Worm (Caenorhabditis elegans) whole organism, young adult: ENCODE measurements around the gene F47B8.13.
A peak's percentile ranks its signal among the peaks of the same experiment; 100 is the strongest.

Experiments used
- C06A6.2 ChIP-seq: fragments of 200-800 bp; sonication (Bioruptor generic); conservative IDR thresholded peaks from 2 replicates; pipeline ENCODE4 v1.3.6; 2022; ENCODE audit warnings: missing genetic modification characterization, missing compliant biosample characterization
- F22D6.2 ChIP-seq: sonication (generic microtip); optimal IDR thresholded peaks from 2 replicates; lab custom pipeline; 2016; ENCODE audit warnings: mild to moderate bottlenecking, missing genetic modification characterization, missing compliant biosample characterization
- F23B12.7 ChIP-seq: sonication (generic microtip); optimal IDR thresholded peaks from 2 replicates; lab custom pipeline; 2017; ENCODE audit warnings: missing genetic modification characterization, mild to moderate bottlenecking, missing compliant biosample characterization, antibody characterized with exemption, moderate library complexity; ENCODE audit not compliant: insufficient read depth
- F37B4.10 ChIP-seq: fragments of 200-800 bp; sonication (Bioruptor generic); IDR thresholded peaks from 2 replicates; pipeline ENCODE4 v1.3.6; 2022; ENCODE audit warnings: missing genetic modification characterization, missing compliant biosample characterization
- F52B5.7 ChIP-seq: sonication (generic microtip); optimal IDR thresholded peaks from 2 replicates; lab custom pipeline; 2016; ENCODE audit warnings: mild to moderate bottlenecking, missing genetic modification characterization, missing compliant biosample characterization
- F57C9.4 ChIP-seq: sonication (generic microtip); optimal IDR thresholded peaks from 2 replicates; lab custom pipeline; 2017; ENCODE audit warnings: mild to moderate bottlenecking, missing genetic modification characterization, missing compliant biosample characterization
- K11D2.4 ChIP-seq: fragments of 200-800 bp; sonication (Bioruptor generic); IDR thresholded peaks from 2 replicates; pipeline ENCODE4 v1.3.6; 2022; ENCODE audit warnings: missing genetic modification reagents, missing genetic modification characterization, missing compliant biosample characterization
- K12H6.12 ChIP-seq: fragments of 200-800 bp; sonication (Bioruptor generic); optimal IDR thresholded peaks from 2 replicates; lab custom pipeline; 2018; ENCODE audit warnings: mild to moderate bottlenecking, missing genetic modification characterization, missing compliant biosample characterization
- T26A5.8 ChIP-seq: sonication (generic microtip); optimal IDR thresholded peaks from 2 replicates; lab custom pipeline; 2016; ENCODE audit warnings: missing genetic modification characterization, missing compliant biosample characterization
- ZK185.1 ChIP-seq: sonication (generic microtip); optimal IDR thresholded peaks from 2 replicates; lab custom pipeline; 2016; ENCODE audit warnings: mild to moderate bottlenecking, missing genetic modification characterization, missing compliant biosample characterization; ENCODE audit not compliant: poor library complexity, severe bottlenecking
- aptf-3 ChIP-seq: fragments of 200-800 bp; sonication (Bioruptor generic); IDR thresholded peaks from 2 replicates; pipeline ENCODE4 v1.3.6; 2022; ENCODE audit warnings: missing genetic modification characterization, missing compliant biosample characterization
- attf-5 ChIP-seq: fragments of 200-800 bp; sonication (Bioruptor generic); optimal IDR thresholded peaks from 2 replicates; lab custom pipeline; 2018; ENCODE audit warnings: mild to moderate bottlenecking, missing genetic modification characterization, missing compliant biosample characterization
- bed-1 ChIP-seq: fragments of 200-800 bp; sonication (Bioruptor generic); IDR thresholded peaks from 2 replicates; pipeline ENCODE4 v1.3.6; 2022; ENCODE audit warnings: missing genetic modification reagents, missing genetic modification characterization, missing compliant biosample characterization
- bed-2 ChIP-seq: fragments of 200-800 bp; sonication (Bioruptor generic); IDR thresholded peaks from 2 replicates; pipeline ENCODE4 v1.3.6; 2022; ENCODE audit warnings: missing genetic modification reagents, missing genetic modification characterization, missing compliant biosample characterization
- ceh-58 ChIP-seq: fragments of 200-800 bp; sonication (Bioruptor generic); IDR thresholded peaks from 2 replicates; pipeline ENCODE4 v1.3.6; 2022; ENCODE audit warnings: missing genetic modification characterization, missing compliant biosample characterization
- ceh-79 ChIP-seq: sonication (generic microtip); optimal IDR thresholded peaks from 2 replicates; lab custom pipeline; 2017; ENCODE audit warnings: mild to moderate bottlenecking, missing genetic modification characterization, missing compliant biosample characterization
- dpff-1 ChIP-seq: sonication (generic microtip); optimal IDR thresholded peaks from 2 replicates; lab custom pipeline; 2017; ENCODE audit warnings: mild to moderate bottlenecking, missing genetic modification characterization, missing compliant biosample characterization
- dpl-1 ChIP-seq: fragments of 150-350 bp; optimal IDR thresholded peaks from 2 replicates; lab custom pipeline; 2014; ENCODE audit warnings: missing biosample characterization, missing genetic modification reagents, missing genetic modification characterization
- efl-1 ChIP-seq: fragments of 150-350 bp; optimal IDR thresholded peaks from 2 replicates; lab custom pipeline; 2014; ENCODE audit warnings: missing biosample characterization, missing genetic modification reagents, missing genetic modification characterization
- egl-44 ChIP-seq: fragments of 200-800 bp; sonication (Bioruptor generic); IDR thresholded peaks from 2 replicates; pipeline ENCODE4 v1.3.6; 2022; ENCODE audit warnings: missing genetic modification reagents, missing genetic modification characterization, missing compliant biosample characterization
- egrh-3 ChIP-seq: fragments of 200-800 bp; sonication (Bioruptor generic); IDR thresholded peaks from 2 replicates; pipeline ENCODE4 v1.3.6; 2022; ENCODE audit warnings: missing genetic modification reagents, missing genetic modification characterization, missing compliant biosample characterization
- hmg-20 ChIP-seq: fragments of 200-800 bp; sonication (Bioruptor generic); IDR thresholded peaks from 2 replicates; pipeline ENCODE4 v1.3.6; 2022; ENCODE audit warnings: missing genetic modification reagents, missing genetic modification characterization, missing compliant biosample characterization
- hsf-1 ChIP-seq: fragments of 200-800 bp; sonication (Bioruptor generic); IDR thresholded peaks from 2 replicates; pipeline ENCODE4 v1.3.6; 2022; ENCODE audit warnings: missing genetic modification reagents, missing genetic modification characterization, missing compliant biosample characterization
- let-526 ChIP-seq: fragments of 200-800 bp; sonication (Bioruptor generic); IDR thresholded peaks from 2 replicates; pipeline ENCODE4 v1.3.6; 2022; ENCODE audit warnings: missing genetic modification reagents, missing genetic modification characterization, missing compliant biosample characterization
- let-607 ChIP-seq, 2 experiments: fragments of 200-800 bp in 1 of 2; sonication (Bioruptor generic) in 1 of 2; sonication (generic microtip) in 1 of 2; optimal IDR thresholded peaks; 2 replicates each; lab custom pipeline; 2016 to 2018; ENCODE audit warnings: mild to moderate bottlenecking in 2 of 2, missing compliant biosample characterization in 2 of 2, missing genetic modification characterization in 2 of 2, moderate library complexity in 2 of 2, missing genotype in 1 of 2
- lin-26 ChIP-seq: fragments of 200-800 bp; sonication (Bioruptor generic); IDR thresholded peaks from 2 replicates; pipeline ENCODE4 v1.3.6; 2022; ENCODE audit warnings: missing genetic modification reagents, missing genetic modification characterization, missing compliant biosample characterization
- madf-3 ChIP-seq: fragments of 200-800 bp; sonication (Bioruptor generic); IDR thresholded peaks from 2 replicates; pipeline ENCODE4 v1.3.6; 2022; ENCODE audit warnings: missing genetic modification reagents, missing genetic modification characterization, missing compliant biosample characterization
- madf-6 ChIP-seq: fragments of 200-800 bp; sonication (Bioruptor generic); IDR thresholded peaks from 2 replicates; pipeline ENCODE4 v1.3.6; 2022; ENCODE audit warnings: missing genetic modification reagents, missing genetic modification characterization, missing compliant biosample characterization
- madf-8 ChIP-seq: fragments of 200-800 bp; sonication (Bioruptor generic); conservative IDR thresholded peaks from 2 replicates; pipeline ENCODE4 v1.3.6; 2022; ENCODE audit warnings: missing genetic modification reagents, missing genetic modification characterization, missing compliant biosample characterization
- pbrm-1 ChIP-seq: fragments of 200-800 bp; sonication (Bioruptor generic); IDR thresholded peaks from 2 replicates; pipeline ENCODE4 v1.3.6; 2022; ENCODE audit warnings: missing genetic modification reagents, missing genetic modification characterization, missing compliant biosample characterization
- rec-8 ChIP-seq, 2 experiments: sonication (generic microtip); optimal IDR thresholded peaks; 2 replicates each; lab custom pipeline; 2016; ENCODE audit warnings: mild to moderate bottlenecking in 2 of 2, missing genetic modification characterization in 2 of 2, missing genetic modification reagents in 2 of 2, missing genotype in 2 of 2, missing biosample characterization in 1 of 2, missing compliant biosample characterization in 1 of 2, moderate library complexity in 1 of 2
- tlf-1 ChIP-seq: fragments of 200-800 bp; sonication (Bioruptor generic); optimal IDR thresholded peaks from 2 replicates; lab custom pipeline; 2018; ENCODE audit warnings: mild to moderate bottlenecking, missing genetic modification characterization, missing compliant biosample characterization
- unc-62 ChIP-seq: fragments of 150-350 bp; optimal IDR thresholded peaks from 2 replicates; lab custom pipeline; 2014; ENCODE audit warnings: missing biosample characterization, missing genetic modification reagents, missing genetic modification characterization
- zim-3 ChIP-seq: sonication (generic microtip); optimal IDR thresholded peaks from 2 replicates; lab custom pipeline; 2017; ENCODE audit warnings: mild to moderate bottlenecking, missing genetic modification characterization, moderate library complexity, missing compliant biosample characterization
- ztf-22 ChIP-seq: fragments of 200-800 bp; sonication (Bioruptor generic); optimal IDR thresholded peaks from 2 replicates; lab custom pipeline; 2018; ENCODE audit warnings: mild to moderate bottlenecking, missing genetic modification characterization, moderate library complexity, missing compliant biosample characterization
- ztf-6 ChIP-seq: fragments of 200-800 bp; sonication (Bioruptor generic); IDR thresholded peaks from 2 replicates; pipeline ENCODE4 v1.3.6; 2022; ENCODE audit warnings: missing genetic modification reagents, missing genetic modification characterization, missing compliant biosample characterization

F47B8.13 gene

DNA sequence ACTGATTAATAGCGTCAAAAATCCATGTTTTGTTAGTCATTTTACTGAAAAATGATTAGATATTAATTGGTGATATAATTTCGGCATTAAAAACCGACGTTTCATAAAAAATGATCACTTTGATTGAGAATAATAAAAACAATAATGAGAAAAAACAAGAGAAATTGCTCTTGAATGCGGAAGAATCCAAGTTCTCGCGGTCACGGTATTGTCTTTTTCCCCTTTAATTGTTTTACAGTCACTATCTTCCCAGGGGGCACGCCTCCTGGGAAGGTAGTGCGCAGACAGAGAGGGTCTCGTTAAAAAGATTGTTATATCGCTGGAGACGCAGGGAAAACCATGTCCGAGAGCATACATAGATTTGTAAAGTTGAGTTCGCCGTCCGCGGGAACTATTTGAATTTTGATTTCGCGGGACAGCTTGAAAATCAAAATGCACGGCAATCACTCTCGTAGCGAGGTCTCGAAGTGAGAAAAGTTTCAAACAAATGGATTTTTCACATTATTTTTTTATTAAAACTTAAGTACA is 25.8 kb downstream of the F47B8.13 start, which contains the start of gene F14D7.2 (continued):
- no peak for TF ChIP-seq bed-1 (GFP tag; lab: Robert Waterston, UW)
- no peak for TF ChIP-seq unc-62 (GFP tag; lab: Kevin White, UChicago)
- no peak for TF ChIP-seq C06A6.2 (GFP tag; lab: Robert Waterston, UW)
- TF ChIP-seq bed-2 (GFP tag; lab: Robert Waterston, UW) = no peak
- TF ChIP-seq ztf-22 = no peak
- TF ChIP-seq madf-8 (GFP tag; lab: Robert Waterston, UW) = peak; percentile 62

DNA sequence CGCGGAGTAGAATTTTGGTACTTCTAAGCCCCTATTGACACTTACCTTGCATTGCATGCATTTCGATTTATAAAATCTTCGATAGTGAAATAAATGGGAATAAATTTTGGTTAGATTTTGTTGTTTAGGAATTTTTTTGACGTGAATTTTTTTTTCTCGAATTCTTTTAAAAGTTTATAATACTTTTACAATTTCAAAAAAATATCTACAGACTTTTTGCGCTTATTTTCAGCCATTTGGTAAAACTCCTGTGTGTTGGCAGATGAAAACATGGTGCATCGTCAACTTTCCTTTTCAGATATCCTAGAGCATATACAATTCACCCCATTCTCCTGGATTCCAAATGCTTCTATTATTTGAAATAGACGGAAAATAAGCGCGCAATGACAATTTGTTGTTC is 28.9 kb downstream of the F47B8.13 start, which contains the start of gene F14D7.18:
TSS of gene F14D7.18 (minus strand) at position 101 of the 400 bp plus-strand sequence.
- TF ChIP-seq ZK185.1 (tag; lab: Kevin White, UChicago) (no peak), madf-3 (GFP tag; lab: Robert Waterston, UW) (no peak), lin-26 (GFP tag; lab: Robert Waterston, UW) (no peak), F23B12.7 (tag; lab: Kevin White, UChicago) (no peak)

DNA sequence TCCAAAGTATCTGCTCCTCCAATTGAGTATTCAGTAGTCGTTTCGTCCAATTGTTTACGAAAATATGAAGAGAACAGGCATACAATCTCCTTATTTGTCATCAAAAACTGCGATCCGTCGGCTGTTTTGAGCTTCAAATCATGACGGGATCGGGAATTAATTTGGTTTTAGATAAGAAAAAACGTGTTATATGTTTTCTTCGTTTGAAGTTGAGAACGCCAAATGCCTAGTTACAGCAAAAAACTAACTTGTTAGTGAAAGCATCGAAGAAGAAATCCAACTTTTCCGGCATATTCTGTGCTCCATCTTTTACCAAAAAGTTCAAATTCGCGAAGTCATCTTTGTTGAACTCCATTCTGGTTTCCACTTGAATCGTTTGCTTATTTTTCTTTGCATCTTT is 30.2 kb downstream of the F47B8.13 start, which contains the start of gene F14D7.1:
TSS of gene F14D7.1 (minus strand) at position 101 of the 400 bp plus-strand sequence.
- no peak for TF ChIP-seq zim-3 (tag; lab: Kevin White, UChicago)
- no peak for TF ChIP-seq F57C9.4
- no peak for TF ChIP-seq T26A5.8 (tag; lab: Kevin White, UChicago)
- no peak for TF ChIP-seq F22D6.2
- no peak for TF ChIP-seq tlf-1
- TF ChIP-seq egl-44 (GFP tag; lab: Robert Waterston, UW) = no peak
- no peak for TF ChIP-seq K11D2.4 (GFP tag; lab: Robert Waterston, UW)
- no peak for TF ChIP-seq ZK185.1 (tag; lab: Kevin White, UChicago)
- TF ChIP-seq dpff-1 (tag; lab: Kevin White, UChicago) = no peak
- TF ChIP-seq egrh-3 (GFP tag; lab: Robert Waterston, UW) = no peak
- no peak for TF ChIP-seq F37B4.10 (GFP tag; lab: Robert Waterston, UW)
- no peak for TF ChIP-seq hsf-1 (GFP tag; lab: Robert Waterston, UW)
- TF ChIP-seq pbrm-1 (GFP tag; lab: Robert Waterston, UW) = no peak

DNA sequence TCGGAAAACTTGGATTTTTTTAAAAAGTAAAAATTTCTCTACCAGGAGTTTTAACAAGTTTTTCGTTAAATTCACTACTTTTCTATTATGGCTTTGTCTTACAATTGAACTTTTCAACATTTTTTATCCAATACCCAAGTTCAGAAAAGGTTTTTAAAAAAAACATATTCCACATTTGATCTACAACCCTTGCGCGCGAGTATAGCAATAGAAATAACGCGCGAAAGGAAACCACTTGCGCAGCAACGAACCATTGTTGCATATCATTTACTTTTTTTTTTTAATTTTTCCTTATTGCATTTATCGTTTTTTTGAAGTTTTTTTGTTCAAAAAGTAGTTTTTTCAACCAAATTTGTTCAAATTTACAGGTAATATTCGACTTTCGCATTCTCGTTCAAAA is 33.7 kb downstream of the F47B8.13 start, which contains the start of gene F40G12.11:
TSS of gene F40G12.11 (plus strand) at position 369 of the 400 bp plus-strand sequence.
- TF ChIP-seq madf-6 (GFP tag; lab: Robert Waterston, UW) = peak; percentile 52; the same call in 1 of the 2 replicates
- TF ChIP-seq F23B12.7 (tag; lab: Kevin White, UChicago) = no peak
- TF ChIP-seq madf-8 (GFP tag; lab: Robert Waterston, UW) = 0 out of 2 replicates have a peak, but pooled peaks have one; percentile 18
- no peak for TF ChIP-seq F52B5.7
- no peak for TF ChIP-seq K12H6.12 (tag; lab: Kevin White, UChicago)
- no peak for TF ChIP-seq hmg-20
- no peak for TF ChIP-seq let-526 (GFP tag; lab: Robert Waterston, UW)
- TF ChIP-seq dpff-1 (tag; lab: Kevin White, UChicago) = no peak
- TF ChIP-seq rec-8 (tag; optimal IDR thresholded peaks at IDR 0.05; lab: Kevin White, UChicago) = no peak
- peak; percentile 78 for TF ChIP-seq efl-1
- no peak for TF ChIP-seq ceh-58
- TF ChIP-seq let-607 (tag; optimal IDR thresholded peaks at IDR 0.05; lab: Kevin White, UChicago) = no peak
- TF ChIP-seq aptf-3 (GFP tag; lab: Robert Waterston, UW) = no peak
- TF ChIP-seq ceh-79 (tag; lab: Kevin White, UChicago) = no peak
- TF ChIP-seq dpl-1 (GFP tag; lab: Kevin White, UChicago) = peak; percentile 34
- no peak for TF ChIP-seq attf-5 (GFP tag; lab: Kevin White, UChicago)
- no peak for TF ChIP-seq ztf-6 (GFP tag; lab: Robert Waterston, UW)
- TF ChIP-seq, all 124 proteins: peak for 4
